Worm (Caenorhabditis elegans) whole organism, late embryonic: ENCODE data around the gene C04H5.1.

Source experiments
- C38D4.7 ChIP-seq: fragments of 200-800 bp; sonication (Bioruptor generic); optimal IDR thresholded peaks from 2 replicates; lab custom pipeline; 2018; ENCODE audit warnings: mild to moderate bottlenecking, missing genetic modification characterization, moderate library complexity, missing compliant biosample characterization
- K02D7.2 ChIP-seq: sonication (generic microtip); optimal IDR thresholded peaks from 2 replicates; lab custom pipeline; 2017; ENCODE audit warnings: mild to moderate bottlenecking, missing genetic modification characterization, missing compliant biosample characterization
- Y22D7AL.16 ChIP-seq: sonication (generic microtip); optimal IDR thresholded peaks from 2 replicates; lab custom pipeline; 2016; ENCODE audit warnings: missing genetic modification characterization, missing compliant biosample characterization
- ahr-1 ChIP-seq: sonication (generic microtip); optimal IDR thresholded peaks from 2 replicates; lab custom pipeline; 2016; ENCODE audit warnings: missing genetic modification characterization, missing compliant biosample characterization
- ama-1 ChIP-seq: fragments of 150-350 bp; optimal IDR thresholded peaks from 2 replicates; lab custom pipeline; 2014
- ceh-14 ChIP-seq: sonication (generic microtip); optimal IDR thresholded peaks from 2 replicates; lab custom pipeline; 2016; ENCODE audit warnings: missing genotype, missing genetic modification characterization, missing compliant biosample characterization
- ceh-18 ChIP-seq: sonication (generic microtip); optimal IDR thresholded peaks from 2 replicates; lab custom pipeline; 2016; ENCODE audit warnings: missing genetic modification characterization, missing compliant biosample characterization
- ceh-19 ChIP-seq: fragments of 200-800 bp; sonication (Bioruptor generic); optimal IDR thresholded peaks from 2 replicates; lab custom pipeline; 2018; ENCODE audit warnings: mild to moderate bottlenecking, missing genetic modification characterization, missing compliant biosample characterization
- ceh-2 ChIP-seq: sonication (generic microtip); optimal IDR thresholded peaks from 2 replicates; lab custom pipeline; 2016; ENCODE audit warnings: missing genotype, missing genetic modification characterization, missing compliant biosample characterization
- ceh-22 ChIP-seq: sonication (generic microtip); optimal IDR thresholded peaks from 2 replicates; lab custom pipeline; 2017; ENCODE audit warnings: missing biosample characterization, missing genetic modification characterization
- ceh-24 ChIP-seq: sonication (generic microtip); optimal IDR thresholded peaks from 2 replicates; lab custom pipeline; 2016; ENCODE audit warnings: mild to moderate bottlenecking, missing genetic modification characterization, missing compliant biosample characterization
- ceh-30 ChIP-seq: fragments of 150-350 bp; optimal IDR thresholded peaks from 2 replicates; lab custom pipeline; 2014; ENCODE audit warnings: missing biosample characterization, missing genetic modification characterization
- ceh-31 ChIP-seq: sonication (generic microtip); optimal IDR thresholded peaks from 2 replicates; lab custom pipeline; 2016; ENCODE audit warnings: missing genetic modification characterization, missing compliant biosample characterization
- ceh-34 ChIP-seq: sonication (generic microtip); optimal IDR thresholded peaks from 2 replicates; lab custom pipeline; 2016; ENCODE audit warnings: mild to moderate bottlenecking, missing genetic modification characterization, missing compliant biosample characterization
- ceh-45 ChIP-seq: fragments of 200-800 bp; sonication (Bioruptor generic); IDR thresholded peaks from 2 replicates; pipeline ENCODE4 v1.3.6; 2022; ENCODE audit warnings: missing genetic modification reagents, missing genetic modification characterization, missing compliant biosample characterization
- ceh-48 ChIP-seq: sonication (generic microtip); optimal IDR thresholded peaks from 2 replicates; lab custom pipeline; 2016; ENCODE audit warnings: missing genetic modification characterization, inconsistent platforms, missing compliant biosample characterization
- ceh-6 ChIP-seq: fragments of 200-800 bp; sonication (Bioruptor generic); optimal IDR thresholded peaks from 2 replicates; lab custom pipeline; 2018; ENCODE audit warnings: mild to moderate bottlenecking, missing genetic modification characterization, missing compliant biosample characterization
- ceh-9 ChIP-seq: sonication (generic microtip); optimal IDR thresholded peaks from 2 replicates; lab custom pipeline; 2016; ENCODE audit warnings: mild to moderate bottlenecking, missing genetic modification characterization, inconsistent platforms, missing compliant biosample characterization
- che-1 ChIP-seq: sonication (generic microtip); optimal IDR thresholded peaks from 2 replicates; lab custom pipeline; 2016; ENCODE audit warnings: mild to moderate bottlenecking, missing genetic modification characterization, missing compliant biosample characterization
- dmd-4 ChIP-seq: sonication (generic microtip); optimal IDR thresholded peaks from 2 replicates; lab custom pipeline; 2016; ENCODE audit warnings: borderline replicate concordance, missing genetic modification characterization, missing compliant biosample characterization
- elt-2 ChIP-seq: sonication (generic microtip); optimal IDR thresholded peaks from 2 replicates; lab custom pipeline; 2016; ENCODE audit warnings: missing genetic modification reagents, missing genetic modification characterization, missing compliant biosample characterization
- elt-4 ChIP-seq: sonication (generic microtip); optimal IDR thresholded peaks from 2 replicates; lab custom pipeline; 2016; ENCODE audit warnings: missing genetic modification characterization, missing compliant biosample characterization
- eyg-1 ChIP-seq: sonication (generic microtip); optimal IDR thresholded peaks from 2 replicates; lab custom pipeline; 2016; ENCODE audit warnings: missing genotype, missing genetic modification characterization, missing compliant biosample characterization
- fax-1 ChIP-seq: sonication (generic microtip); optimal IDR thresholded peaks from 2 replicates; lab custom pipeline; 2016; ENCODE audit warnings: missing genotype, missing genetic modification characterization, missing compliant biosample characterization
- fkh-10 ChIP-seq: fragments of 150-350 bp; optimal IDR thresholded peaks from 2 replicates; lab custom pipeline; 2014; ENCODE audit warnings: missing biosample characterization, missing genetic modification reagents, missing genetic modification characterization
- fkh-6 ChIP-seq: sonication (generic microtip); optimal IDR thresholded peaks from 2 replicates; lab custom pipeline; 2016; ENCODE audit warnings: missing genetic modification characterization, missing compliant biosample characterization
- gmeb-2 ChIP-seq: sonication (generic microtip); optimal IDR thresholded peaks from 2 replicates; lab custom pipeline; 2016; ENCODE audit warnings: missing genetic modification characterization, inconsistent platforms, missing compliant biosample characterization
- hlh-13 ChIP-seq: fragments of 200-800 bp; sonication (Bioruptor generic); optimal IDR thresholded peaks from 2 replicates; lab custom pipeline; 2018; ENCODE audit warnings: mild to moderate bottlenecking, missing genetic modification characterization, missing compliant biosample characterization
- hlh-15 ChIP-seq: sonication (generic microtip); optimal IDR thresholded peaks from 2 replicates; lab custom pipeline; 2016; ENCODE audit warnings: missing genetic modification characterization, missing compliant biosample characterization
- hlh-30 ChIP-seq: sonication (generic microtip); optimal IDR thresholded peaks from 2 replicates; lab custom pipeline; 2017; ENCODE audit warnings: antibody characterized with exemption, missing genetic modification characterization, missing compliant biosample characterization; ENCODE audit not compliant: insufficient read depth
- hlh-6 ChIP-seq: sonication (generic microtip); optimal IDR thresholded peaks from 2 replicates; lab custom pipeline; 2016; ENCODE audit warnings: missing genotype, missing genetic modification characterization, missing compliant biosample characterization
- lin-11 ChIP-seq: fragments of 200-800 bp; sonication (Bioruptor generic); optimal IDR thresholded peaks from 2 replicates; lab custom pipeline; 2018; ENCODE audit warnings: mild to moderate bottlenecking, missing genetic modification characterization, missing compliant biosample characterization
- madf-2 ChIP-seq: sonication (generic microtip); optimal IDR thresholded peaks from 2 replicates; lab custom pipeline; 2017; ENCODE audit warnings: missing genetic modification characterization, missing compliant biosample characterization
- mec-3 ChIP-seq: sonication (generic microtip); optimal IDR thresholded peaks from 2 replicates; lab custom pipeline; 2016; ENCODE audit warnings: borderline replicate concordance, missing genetic modification characterization, missing compliant biosample characterization
- nfya-1 ChIP-seq: sonication (generic microtip); optimal IDR thresholded peaks from 2 replicates; lab custom pipeline; 2017; ENCODE audit warnings: missing genetic modification characterization, mild to moderate bottlenecking, missing compliant biosample characterization, antibody characterized with exemption, moderate library complexity
- nhr-11 ChIP-seq: fragments of 150-350 bp; optimal IDR thresholded peaks from 2 replicates; lab custom pipeline; 2014; ENCODE audit warnings: missing biosample characterization, missing genetic modification characterization
- odd-2 ChIP-seq: sonication (generic microtip); optimal IDR thresholded peaks from 2 replicates; lab custom pipeline; 2017; ENCODE audit warnings: antibody characterized with exemption, mild to moderate bottlenecking, missing genetic modification characterization, missing compliant biosample characterization
- pag-3 ChIP-seq: sonication (generic microtip); optimal IDR thresholded peaks from 2 replicates; lab custom pipeline; 2016; ENCODE audit warnings: missing compliant biosample characterization, missing genetic modification characterization, borderline replicate concordance
- pax-1 ChIP-seq: fragments of 150-350 bp; optimal IDR thresholded peaks from 2 replicates; lab custom pipeline; 2014; ENCODE audit warnings: missing biosample characterization, missing genetic modification characterization
- pha-2 ChIP-seq: sonication (generic microtip); optimal IDR thresholded peaks from 2 replicates; lab custom pipeline; 2017; ENCODE audit warnings: mild to moderate bottlenecking, missing genetic modification characterization, missing compliant biosample characterization
- pha-4 ChIP-seq: fragments of 150-350 bp; optimal IDR thresholded peaks from 2 replicates; lab custom pipeline; 2018; ENCODE audit warnings: missing biosample characterization, missing genetic modification reagents, missing genetic modification characterization
- pqm-1 ChIP-seq: sonication (generic microtip); optimal IDR thresholded peaks from 2 replicates; lab custom pipeline; 2016; ENCODE audit warnings: missing genetic modification characterization, missing compliant biosample characterization
- pros-1 ChIP-seq: fragments of 150-350 bp; optimal IDR thresholded peaks from 2 replicates; lab custom pipeline; 2014; ENCODE audit warnings: missing biosample characterization, missing genetic modification reagents, missing genetic modification characterization
- ref-2 ChIP-seq: sonication (generic microtip); optimal IDR thresholded peaks from 2 replicates; lab custom pipeline; 2016; ENCODE audit warnings: missing genetic modification characterization, missing compliant biosample characterization
- sdc-2 ChIP-seq: sonication (generic microtip); optimal IDR thresholded peaks from 2 replicates; lab custom pipeline; 2016; ENCODE audit warnings: missing genotype, missing genetic modification characterization, missing compliant biosample characterization
- sox-2 ChIP-seq: fragments of 200-800 bp; sonication (Bioruptor generic); IDR thresholded peaks from 2 replicates; pipeline ENCODE4 v1.3.6; 2022; ENCODE audit warnings: missing genetic modification reagents, missing genetic modification characterization, missing compliant biosample characterization
- tbx-2 ChIP-seq: sonication (generic microtip); optimal IDR thresholded peaks from 2 replicates; lab custom pipeline; 2016; ENCODE audit warnings: missing genetic modification characterization, missing compliant biosample characterization
- tbx-7 ChIP-seq: sonication (generic microtip); optimal IDR thresholded peaks from 2 replicates; lab custom pipeline; 2016; ENCODE audit warnings: missing genotype, missing genetic modification characterization, missing compliant biosample characterization
- ttx-3 ChIP-seq: sonication (generic microtip); optimal IDR thresholded peaks from 2 replicates; lab custom pipeline; 2016; ENCODE audit warnings: missing genetic modification reagents, missing genetic modification characterization, missing compliant biosample characterization
- unc-3 ChIP-seq, 2 experiments: fragments of 200-800 bp in 1 of 2; sonication (Bioruptor generic) in 1 of 2; sonication (generic microtip) in 1 of 2; conservative IDR thresholded peaks in 1 of 2; optimal IDR thresholded peaks in 1 of 2; 2 replicates each; pipeline versions ENCODE4 v1.3.6 to Lab custom; 2016 to 2022; ENCODE audit warnings: missing compliant biosample characterization in 2 of 2, missing genetic modification characterization in 2 of 2, missing genetic modification reagents in 1 of 2
- unc-86 ChIP-seq: sonication (generic microtip); optimal IDR thresholded peaks from 2 replicates; lab custom pipeline; 2016; ENCODE audit warnings: missing genetic modification characterization, missing compliant biosample characterization
- zip-5 ChIP-seq: sonication (generic microtip); optimal IDR thresholded peaks from 2 replicates; lab custom pipeline; 2016; ENCODE audit warnings: missing genetic modification characterization, missing compliant biosample characterization

The C04H5.1 gene

DNA sequence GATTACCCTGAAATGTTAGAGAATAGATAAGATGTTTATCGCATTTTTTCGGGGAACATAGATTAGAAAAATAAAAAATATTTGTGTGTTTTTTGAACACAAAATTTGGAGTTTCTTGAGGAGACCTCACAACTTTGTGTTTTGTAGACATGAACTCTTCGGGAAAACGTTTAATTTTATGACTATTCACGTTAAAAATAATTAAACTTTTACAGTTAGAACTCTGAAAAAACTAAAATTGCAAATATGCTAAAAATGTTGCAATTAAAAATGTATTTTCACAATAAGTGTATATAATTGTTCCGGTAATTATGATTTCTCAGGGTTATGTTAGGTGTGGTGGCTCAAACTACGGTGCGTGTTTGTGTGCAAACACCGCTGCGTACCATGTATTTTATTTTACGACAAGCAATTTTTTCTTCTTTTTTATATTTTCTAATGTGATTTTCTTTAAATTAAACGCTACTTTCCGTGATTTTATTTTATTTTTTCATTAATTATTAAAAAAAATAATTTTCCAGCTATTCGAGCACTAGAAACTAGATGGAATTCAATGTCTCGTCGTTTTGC lies 5.8 kb upstream of the C04H5.1 start, which contains the start of the genes F57C2.5 and spat-1:
Gene F57C2.5 (minus strand): TSS at position 7 of the 570 bp plus-strand sequence.
Gene spat-1 (plus strand): TSS at position 520 of the 570 bp plus-strand sequence.
- peak; percentile 96 for TF ChIP-seq ref-2 (tag; lab: Kevin White, UChicago)
- no peak for TF ChIP-seq ceh-45
- TF ChIP-seq ceh-24 (tag; lab: Kevin White, UChicago) = peak; percentile 53
- TF ChIP-seq che-1 (tag; lab: Kevin White, UChicago) = peak; percentile 51
- TF ChIP-seq ceh-31 (tag; lab: Kevin White, UChicago) = peak; percentile 99
- TF ChIP-seq nhr-11 (tag; lab: Kevin White, UChicago) = no peak
- no peak for TF ChIP-seq elt-4
- peak; percentile 94 for TF ChIP-seq tbx-7 (tag; lab: Kevin White, UChicago)
- no peak for TF ChIP-seq fkh-10
- peak; percentile 8 for TF ChIP-seq eyg-1
- no peak for TF ChIP-seq odd-2 (tag; lab: Kevin White, UChicago)
- no peak for TF ChIP-seq ceh-48 (tag; lab: Kevin White, UChicago)
- peak; percentile 96 for TF ChIP-seq zip-5 (tag; lab: Kevin White, UChicago)
- no peak for TF ChIP-seq pax-1
- no peak for TF ChIP-seq ceh-9 (tag; lab: Kevin White, UChicago)
- peak; percentile 96 for TF ChIP-seq ceh-2
- TF ChIP-seq ceh-22 (tag; lab: Kevin White, UChicago) = no peak
- peak; percentile 79 for TF ChIP-seq pag-3 (tag; lab: Kevin White, UChicago)
- peak; percentile 73 for TF ChIP-seq mec-3
- TF ChIP-seq hlh-30 (tag; lab: Kevin White, UChicago) = no peak
- peak; percentile 96 for TF ChIP-seq ahr-1 (tag; lab: Kevin White, UChicago)
- TF ChIP-seq gmeb-2 (tag; lab: Kevin White, UChicago) = no peak
- TF ChIP-seq pros-1 (tag; lab: Kevin White, UChicago) = no peak
- peak; percentile 21 for TF ChIP-seq sdc-2 (tag; lab: Kevin White, UChicago)
- peak; percentile 49 for TF ChIP-seq ttx-3 (tag; lab: Kevin White, UChicago)
- peak; percentile 68 for TF ChIP-seq nfya-1 (tag; lab: Kevin White, UChicago)
- peak; percentile 64 for TF ChIP-seq ceh-19 (GFP tag; lab: Kevin White, UChicago)
- peak; percentile 80 for TF ChIP-seq ceh-34
- TF ChIP-seq ama-1 (lab: Kevin White, UChicago) = no peak
- TF ChIP-seq elt-2 = peak; percentile 90
- peak; percentile 91 for TF ChIP-seq pqm-1 (tag; lab: Kevin White, UChicago)
- TF ChIP-seq pha-2 (tag; lab: Kevin White, UChicago) = peak; percentile 61
- peak; percentile 95 for TF ChIP-seq tbx-2 (tag; lab: Kevin White, UChicago)
- no peak for TF ChIP-seq ceh-30 (tag; lab: Kevin White, UChicago)
- peak; percentile 6 for TF ChIP-seq madf-2 (tag; lab: Kevin White, UChicago)
- no peak for TF ChIP-seq C38D4.7 (GFP tag; lab: Kevin White, UChicago)
- TF ChIP-seq hlh-6 (tag; lab: Kevin White, UChicago) = peak; percentile 6
- TF ChIP-seq fax-1 = peak; percentile 94
- peak; percentile 73 for TF ChIP-seq fkh-6 (tag; lab: Kevin White, UChicago)
- TF ChIP-seq unc-3 (GFP tag; conservative IDR thresholded peaks at IDR 0.05; lab: Robert Waterston, UW) = no peak
- peak; percentile 74 for TF ChIP-seq unc-3 (tag; optimal IDR thresholded peaks at IDR 0.05; lab: Kevin White, UChicago)
- no peak for TF ChIP-seq K02D7.2 (tag; lab: Kevin White, UChicago)
- TF ChIP-seq pha-4 (tag; lab: Kevin White, UChicago) = no peak
- peak; percentile 97 for TF ChIP-seq ceh-14 (tag; lab: Kevin White, UChicago)
- peak; percentile 56 for TF ChIP-seq dmd-4 (tag; lab: Kevin White, UChicago)
- no peak for TF ChIP-seq sox-2 (GFP tag; lab: Robert Waterston, UW)
- peak; percentile 70 for TF ChIP-seq ceh-18
- TF ChIP-seq ceh-6 (GFP tag; lab: Kevin White, UChicago) = no peak
- no peak for TF ChIP-seq hlh-13 (GFP tag; lab: Kevin White, UChicago)
- TF ChIP-seq hlh-15 (tag; lab: Kevin White, UChicago) = peak; percentile 79
- TF ChIP-seq unc-86 (tag; lab: Kevin White, UChicago) = peak; percentile 81
- no peak for TF ChIP-seq lin-11 (tag; lab: Kevin White, UChicago)
- TF ChIP-seq Y22D7AL.16 (tag; lab: Kevin White, UChicago) = no peak
